Worm (Caenorhabditis elegans): ENCODE data around the gene ptr-24.

ptr-24 gene

ce11 chrX:13337728-13338127, at the start of gene ptr-24:
ptr-24 (plus strand) TSS chrX:13338028.
- TF ChIP-seq ZK546.5 (tag; optimal IDR thresholded peaks at IDR 0.05) (no peak), nhr-6 (tag; optimal IDR thresholded peaks at IDR 0.05) (no peak), gmeb-1 (tag; optimal IDR thresholded peaks at IDR 0.05) (no peak)

ce11 chrX:13288715-13289114, 49.1 kb upstream of the ptr-24 start, which contains the start of gene R04D3.4:
R04D3.4 (minus strand) TSS chrX:13288815.
- TF ChIP-seq unc-62 (GFP tag; optimal IDR thresholded peaks at IDR 0.05): no peak
- TF ChIP-seq R02D3.7 (tag; optimal IDR thresholded peaks at IDR 0.05): no peak
- no peak for TF ChIP-seq fos-1 (tag; optimal IDR thresholded peaks at IDR 0.05)
- TF ChIP-seq ZK546.5 (tag; optimal IDR thresholded peaks at IDR 0.05): no peak
- TF ChIP-seq ztf-4 (tag; optimal IDR thresholded peaks at IDR 0.05): no peak
- no peak for TF ChIP-seq dmd-4 (tag; optimal IDR thresholded peaks at IDR 0.05)
- TF ChIP-seq unc-39 (tag; optimal IDR thresholded peaks at IDR 0.05): no peak
- no peak for TF ChIP-seq aly-2 (tag; optimal IDR thresholded peaks at IDR 0.05)

ce11 chrX:13290531-13290930, 47.3 kb upstream of the ptr-24 start, which contains the start of gene R04D3.3:
R04D3.3 (minus strand) TSS chrX:13290631.
- no peak for TF ChIP-seq C34F6.9 (tag; optimal IDR thresholded peaks at IDR 0.05)

ce11 chrX:13291506-13291905, 46.3 kb upstream of the ptr-24 start, which contains the start of gene srd-38:
srd-38 (plus strand) TSS chrX:13291806.
- no peak for TF ChIP-seq egl-27 (tag; optimal IDR thresholded peaks at IDR 0.05)
- TF ChIP-seq lsy-2 (tag; optimal IDR thresholded peaks at IDR 0.05): no peak
- no peak for TF ChIP-seq C34F6.9 (tag; optimal IDR thresholded peaks at IDR 0.05)
- TF ChIP-seq mab-5 (tag; optimal IDR thresholded peaks at IDR 0.05): no peak
- TF ChIP-seq ztf-11 (tag; optimal IDR thresholded peaks at IDR 0.05): no peak
- no peak for TF ChIP-seq F13H6.1 (tag; optimal IDR thresholded peaks at IDR 0.05)
- no peak for TF ChIP-seq mdl-1 (tag; optimal IDR thresholded peaks at IDR 0.05)
- TF ChIP-seq peb-1 (tag; optimal IDR thresholded peaks at IDR 0.05): no peak
- TF ChIP-seq nhr-11 (tag; optimal IDR thresholded peaks at IDR 0.05): no peak
- no peak for TF ChIP-seq nhr-25 (tag; optimal IDR thresholded peaks at IDR 0.05)
- TF ChIP-seq unc-62 (GFP tag; optimal IDR thresholded peaks at IDR 0.05): no peak
- no peak for TF ChIP-seq gmeb-1 (tag; optimal IDR thresholded peaks at IDR 0.05)
- TF ChIP-seq sem-4 (tag; optimal IDR thresholded peaks at IDR 0.05): no peak
- no peak for TF ChIP-seq Y55F3AM.14 (GFP tag; optimal IDR thresholded peaks at IDR 0.05)
- TF ChIP-seq nhr-77 (tag; optimal IDR thresholded peaks at IDR 0.05): no peak
- TF ChIP-seq alr-1 (tag; optimal IDR thresholded peaks at IDR 0.05): no peak
- no peak for TF ChIP-seq nhr-237 (tag; optimal IDR thresholded peaks at IDR 0.05)
- no peak for TF ChIP-seq nhr-23 (tag; optimal IDR thresholded peaks at IDR 0.05)
- TF ChIP-seq snpc-4 (tag; optimal IDR thresholded peaks at IDR 0.05): no peak

ce11 chrX:13293023-13293422, 44.8 kb upstream of the ptr-24 start:
- TF ChIP-seq ceh-82 (tag; optimal IDR thresholded peaks at IDR 0.05) (no peak), nhr-129 (tag; optimal IDR thresholded peaks at IDR 0.05) (no peak), sma-9 (GFP tag; optimal IDR thresholded peaks at IDR 0.05) (no peak), sma-9 (tag; optimal IDR thresholded peaks at IDR 0.05) (no peak), blmp-1 (tag; optimal IDR thresholded peaks at IDR 0.05; ENCODE audit: insufficient read depth) (no peak), mbf-1 (tag; optimal IDR thresholded peaks at IDR 0.05) (no peak), alr-1 (tag; optimal IDR thresholded peaks at IDR 0.05) (no peak), nhr-23 (tag; optimal IDR thresholded peaks at IDR 0.05) (no peak), lsy-2 (tag; optimal IDR thresholded peaks at IDR 0.05) (no peak), nhr-6 (tag; optimal IDR thresholded peaks at IDR 0.05) (no peak)

ce11 chrX:13294669-13295068, 43.2 kb upstream of the ptr-24 start, which contains the start of gene srd-36:
srd-36 (minus strand) TSS chrX:13294769.
- TF ChIP-seq ceh-16 (tag; optimal IDR thresholded peaks at IDR 0.05) (no peak), nhr-25 (tag; optimal IDR thresholded peaks at IDR 0.05) (no peak), nhr-129 (tag; optimal IDR thresholded peaks at IDR 0.05) (no peak), ztf-4 (tag; optimal IDR thresholded peaks at IDR 0.05) (no peak), zag-1 (tag; optimal IDR thresholded peaks at IDR 0.05) (no peak)
